Fruit fly (Drosophila melanogaster): Measurements from ENCODE around the gene CG4069.

Gene CG4069

dm6 chr3L:12523941-12524340 is 13.2 kb downstream of the CG4069 start, which contains the start of the genes ver and Gcn5 (continued):
- TF ChIP-seq CG10979 (tag; optimal IDR thresholded peaks at IDR 0.05) (peak; percentile 87), CG9817 (tag; optimal IDR thresholded peaks at IDR 0.05) (peak; percentile 88), CG10274 (GFP tag; optimal IDR thresholded peaks at IDR 0.05) (peak; percentile 75), cato (GFP tag; optimal IDR thresholded peaks at IDR 0.05; ENCODE audit: borderline replicate concordance) (peak; percentile 84), Spps (tag; optimal IDR thresholded peaks at IDR 0.05) (peak; percentile 77), Stat92E (GFP tag; optimal IDR thresholded peaks at IDR 0.05) (peak in 1 of 3 experiments; percentile 15), CG30431 (GFP tag; optimal IDR thresholded peaks at IDR 0.05) (peak; percentile 86), Chrac-16 (GFP tag; optimal IDR thresholded peaks at IDR 0.05) (peak; percentile 86), CG12155 (GFP tag; optimal IDR thresholded peaks at IDR 0.05) (peak; percentile 89), CG34224 (GFP tag; IDR thresholded peaks at IDR 0.05; ENCODE audit: partially characterized antibody) (peak; percentile 24; the same call in 1 of the 3 replicates), CG12071 (GFP tag; optimal IDR thresholded peaks at IDR 0.05) (peak; percentile 80), CG18764 (GFP tag; optimal IDR thresholded peaks at IDR 0.05) (peak; percentile 78), Rfx (GFP tag; IDR thresholded peaks at IDR 0.05) (peak; percentile 95), lab (GFP tag; optimal IDR thresholded peaks at IDR 0.05) (peak; percentile 96), ems (GFP tag; optimal IDR thresholded peaks at IDR 0.05) (peak; percentile 90), CkIIα-i1 (GFP tag; IDR thresholded peaks at IDR 0.05) (no peak), CG12744 (GFP tag; optimal IDR thresholded peaks at IDR 0.05) (peak; percentile 82), Sry-δ (GFP tag; optimal IDR thresholded peaks at IDR 0.05) (peak; percentile 41), CG18476 (GFP tag; optimal IDR thresholded peaks at IDR 0.05) (peak; percentile 92), CG11093 (GFP tag; IDR thresholded peaks at IDR 0.05) (peak; percentile 89), CG4360 (GFP tag; IDR thresholded peaks at IDR 0.05) (peak; percentile 63), CG6683 (GFP tag; optimal IDR thresholded peaks at IDR 0.05) (peak; percentile 72), tgo (GFP tag; IDR thresholded peaks at IDR 0.05) (peak; percentile 94), Dp (GFP tag; optimal IDR thresholded peaks at IDR 0.05) (peak; percentile 58), seq (GFP tag; IDR thresholded peaks at IDR 0.05) (peak; percentile 92), dan (GFP tag; IDR thresholded peaks at IDR 0.05) (peak; percentile 66), Sin3A (optimal IDR thresholded peaks at IDR 0.05) (peak; percentile 31), pfk (GFP tag; optimal IDR thresholded peaks at IDR 0.05) (peak; percentile 28), onecut (GFP tag; IDR thresholded peaks at IDR 0.05) (peak; percentile 84), Bteb2 (GFP tag; optimal IDR thresholded peaks at IDR 0.05) (peak; percentile 85), cg (GFP tag; optimal IDR thresholded peaks at IDR 0.05) (no peak), jigr1 (GFP tag; IDR thresholded peaks at IDR 0.05) (peak; percentile 86), CG13624 (GFP tag; optimal IDR thresholded peaks at IDR 0.05) (peak; percentile 85), CG6272 (GFP tag; IDR thresholded peaks at IDR 0.05) (peak; percentile 94), CG33557 (GFP tag; optimal IDR thresholded peaks at IDR 0.05) (peak; percentile 77), CG15696 (tag; optimal IDR thresholded peaks at IDR 0.05) (peak; percentile 84), corto (GFP tag; optimal IDR thresholded peaks at IDR 0.05) (peak; percentile 89), slp2 (GFP tag; optimal IDR thresholded peaks at IDR 0.05) (peak; percentile 66), CG7987 (GFP tag; optimal IDR thresholded peaks at IDR 0.05) (peak; percentile 81), mld (GFP tag; IDR thresholded peaks at IDR 0.05; ENCODE audit: partially characterized antibody) (no peak), mirr (GFP tag; optimal IDR thresholded peaks at IDR 0.05) (peak; percentile 77), dmrt11E (tag; optimal IDR thresholded peaks at IDR 0.05) (peak; percentile 84), CG16779 (GFP tag; IDR thresholded peaks at IDR 0.05) (peak; percentile 82; the same call in 1 of the 2 replicates), sens-2 (GFP tag; IDR thresholded peaks at IDR 0.05) (peak; percentile 82; the same call in 1 of the 2 replicates), Nf-YC (tag; optimal IDR thresholded peaks at IDR 0.05) (peak; percentile 75), CG15601 (tag; optimal IDR thresholded peaks at IDR 0.05) (peak; percentile 87), schlank (tag; optimal IDR thresholded peaks at IDR 0.05) (peak; percentile 73), ind (GFP tag; optimal IDR thresholded peaks at IDR 0.05) (peak; percentile 90), CG14667 (GFP tag; IDR thresholded peaks at IDR 0.05) (peak; percentile 88), tll (GFP tag; optimal IDR thresholded peaks at IDR 0.05) (peak in 1 of 2 experiments; percentile 27)
